Worm (Caenorhabditis elegans): ENCODE measurements around the gene K01D12.15.

DNA sequence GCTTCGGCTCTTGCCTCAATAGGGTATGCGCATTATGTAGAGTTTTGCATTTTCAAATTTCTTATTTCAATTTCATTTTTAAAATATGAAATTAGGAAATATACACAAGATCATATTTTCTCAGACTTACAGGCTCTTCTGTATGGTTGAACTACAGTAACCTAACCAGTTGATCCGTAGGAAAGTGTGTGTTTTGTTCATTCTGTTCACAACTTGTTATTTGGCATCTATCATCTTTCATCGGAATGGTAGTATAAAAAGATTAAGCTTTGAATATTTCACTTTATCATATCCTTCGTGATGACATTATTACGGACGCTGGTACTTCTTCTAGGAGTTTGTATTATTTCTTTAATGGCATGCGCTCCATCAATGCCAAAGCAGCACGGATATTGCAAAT, 19.7 kb downstream of the K01D12.15 start, which contains the start of gene K01D12.10:
- no peak for TF ChIP-seq ahr-1 (tag; optimal IDR thresholded peaks at IDR 0.05)
- TF ChIP-seq tbx-2 (tag; optimal IDR thresholded peaks at IDR 0.05) = no peak
- TF ChIP-seq lin-11 (tag; optimal IDR thresholded peaks at IDR 0.05) = no peak
- TF ChIP-seq pat-9 (tag; optimal IDR thresholded peaks at IDR 0.05) = no peak
- no peak for TF ChIP-seq nhr-11 (tag; optimal IDR thresholded peaks at IDR 0.05)
- no peak for TF ChIP-seq gmeb-2 (tag; optimal IDR thresholded peaks at IDR 0.05)

Data from whole organism, late embryonic.